Worm (Caenorhabditis elegans) whole organism, late embryonic: ENCODE data around the gene Y38F1A.1.

Experiments used
- C08G9.2 ChIP-seq: sonication (generic microtip); optimal IDR thresholded peaks from 2 replicates; lab custom pipeline; 2016; ENCODE audit warnings: mild to moderate bottlenecking, missing genetic modification characterization, moderate library complexity, missing compliant biosample characterization
- C38D4.7 ChIP-seq: fragments of 200-800 bp; sonication (Bioruptor generic); optimal IDR thresholded peaks from 2 replicates; lab custom pipeline; 2018; ENCODE audit warnings: mild to moderate bottlenecking, missing genetic modification characterization, moderate library complexity, missing compliant biosample characterization
- K09A11.1 ChIP-seq: sonication (generic microtip); optimal IDR thresholded peaks from 2 replicates; lab custom pipeline; 2017; ENCODE audit warnings: antibody characterized with exemption, mild to moderate bottlenecking, missing genetic modification characterization, missing compliant biosample characterization; ENCODE audit not compliant: insufficient read depth
- T23F11.4 ChIP-seq: fragments of 200-800 bp; sonication (Bioruptor generic); optimal IDR thresholded peaks from 2 replicates; lab custom pipeline; 2018; ENCODE audit warnings: mild to moderate bottlenecking, missing genetic modification characterization, missing compliant biosample characterization
- ama-1 ChIP-seq: fragments of 150-350 bp; optimal IDR thresholded peaks from 2 replicates; lab custom pipeline; 2014
- ceh-18 ChIP-seq: sonication (generic microtip); optimal IDR thresholded peaks from 2 replicates; lab custom pipeline; 2016; ENCODE audit warnings: missing genetic modification characterization, missing compliant biosample characterization
- ceh-2 ChIP-seq: sonication (generic microtip); optimal IDR thresholded peaks from 2 replicates; lab custom pipeline; 2016; ENCODE audit warnings: missing genotype, missing genetic modification characterization, missing compliant biosample characterization
- ceh-30 ChIP-seq: fragments of 150-350 bp; optimal IDR thresholded peaks from 2 replicates; lab custom pipeline; 2014; ENCODE audit warnings: missing biosample characterization, missing genetic modification characterization
- ceh-6 ChIP-seq: fragments of 200-800 bp; sonication (Bioruptor generic); optimal IDR thresholded peaks from 2 replicates; lab custom pipeline; 2018; ENCODE audit warnings: mild to moderate bottlenecking, missing genetic modification characterization, missing compliant biosample characterization
- che-1 ChIP-seq: sonication (generic microtip); optimal IDR thresholded peaks from 2 replicates; lab custom pipeline; 2016; ENCODE audit warnings: mild to moderate bottlenecking, missing genetic modification characterization, missing compliant biosample characterization
- dmd-4 ChIP-seq: sonication (generic microtip); optimal IDR thresholded peaks from 2 replicates; lab custom pipeline; 2016; ENCODE audit warnings: borderline replicate concordance, missing genetic modification characterization, missing compliant biosample characterization
- elt-2 ChIP-seq: sonication (generic microtip); optimal IDR thresholded peaks from 2 replicates; lab custom pipeline; 2016; ENCODE audit warnings: missing genetic modification reagents, missing genetic modification characterization, missing compliant biosample characterization
- eyg-1 ChIP-seq: sonication (generic microtip); optimal IDR thresholded peaks from 2 replicates; lab custom pipeline; 2016; ENCODE audit warnings: missing genotype, missing genetic modification characterization, missing compliant biosample characterization
- fkh-6 ChIP-seq: sonication (generic microtip); optimal IDR thresholded peaks from 2 replicates; lab custom pipeline; 2016; ENCODE audit warnings: missing genetic modification characterization, missing compliant biosample characterization
- gmeb-2 ChIP-seq: sonication (generic microtip); optimal IDR thresholded peaks from 2 replicates; lab custom pipeline; 2016; ENCODE audit warnings: missing genetic modification characterization, inconsistent platforms, missing compliant biosample characterization
- hlh-13 ChIP-seq: fragments of 200-800 bp; sonication (Bioruptor generic); optimal IDR thresholded peaks from 2 replicates; lab custom pipeline; 2018; ENCODE audit warnings: mild to moderate bottlenecking, missing genetic modification characterization, missing compliant biosample characterization
- hlh-15 ChIP-seq: sonication (generic microtip); optimal IDR thresholded peaks from 2 replicates; lab custom pipeline; 2016; ENCODE audit warnings: missing genetic modification characterization, missing compliant biosample characterization
- lim-6 ChIP-seq: sonication (generic microtip); optimal IDR thresholded peaks from 2 replicates; lab custom pipeline; 2016; ENCODE audit warnings: missing genetic modification characterization, missing compliant biosample characterization
- lin-11 ChIP-seq: fragments of 200-800 bp; sonication (Bioruptor generic); optimal IDR thresholded peaks from 2 replicates; lab custom pipeline; 2018; ENCODE audit warnings: mild to moderate bottlenecking, missing genetic modification characterization, missing compliant biosample characterization
- madf-2 ChIP-seq: sonication (generic microtip); optimal IDR thresholded peaks from 2 replicates; lab custom pipeline; 2017; ENCODE audit warnings: missing genetic modification characterization, missing compliant biosample characterization
- nhr-11 ChIP-seq: fragments of 150-350 bp; optimal IDR thresholded peaks from 2 replicates; lab custom pipeline; 2014; ENCODE audit warnings: missing biosample characterization, missing genetic modification characterization
- nhr-232 ChIP-seq: sonication (generic microtip); optimal IDR thresholded peaks from 2 replicates; lab custom pipeline; 2016; ENCODE audit warnings: missing genetic modification characterization, missing compliant biosample characterization
- npax-4 ChIP-seq: sonication (generic microtip); optimal IDR thresholded peaks from 2 replicates; lab custom pipeline; 2016; ENCODE audit warnings: missing genetic modification characterization, missing compliant biosample characterization
- pag-3 ChIP-seq: sonication (generic microtip); optimal IDR thresholded peaks from 2 replicates; lab custom pipeline; 2016; ENCODE audit warnings: missing compliant biosample characterization, missing genetic modification characterization, borderline replicate concordance
- pax-1 ChIP-seq: fragments of 150-350 bp; optimal IDR thresholded peaks from 2 replicates; lab custom pipeline; 2014; ENCODE audit warnings: missing biosample characterization, missing genetic modification characterization
- pqm-1 ChIP-seq: sonication (generic microtip); optimal IDR thresholded peaks from 2 replicates; lab custom pipeline; 2016; ENCODE audit warnings: missing genetic modification characterization, missing compliant biosample characterization
- sdc-2 ChIP-seq: sonication (generic microtip); optimal IDR thresholded peaks from 2 replicates; lab custom pipeline; 2016; ENCODE audit warnings: missing genotype, missing genetic modification characterization, missing compliant biosample characterization
- sox-4 ChIP-seq: sonication (generic microtip); optimal IDR thresholded peaks from 2 replicates; lab custom pipeline; 2017; ENCODE audit warnings: mild to moderate bottlenecking, missing genetic modification characterization, inconsistent platforms, missing compliant biosample characterization
- tbx-2 ChIP-seq: sonication (generic microtip); optimal IDR thresholded peaks from 2 replicates; lab custom pipeline; 2016; ENCODE audit warnings: missing genetic modification characterization, missing compliant biosample characterization
- tbx-7 ChIP-seq: sonication (generic microtip); optimal IDR thresholded peaks from 2 replicates; lab custom pipeline; 2016; ENCODE audit warnings: missing genotype, missing genetic modification characterization, missing compliant biosample characterization
- unc-42 ChIP-seq: sonication (generic microtip); optimal IDR thresholded peaks from 2 replicates; lab custom pipeline; 2016; ENCODE audit warnings: missing genotype, missing genetic modification characterization, missing compliant biosample characterization
- zip-5 ChIP-seq: sonication (generic microtip); optimal IDR thresholded peaks from 2 replicates; lab custom pipeline; 2016; ENCODE audit warnings: missing genetic modification characterization, missing compliant biosample characterization
- ztf-16 ChIP-seq: sonication (generic microtip); optimal IDR thresholded peaks from 2 replicates; lab custom pipeline; 2017; ENCODE audit warnings: missing genetic modification characterization, missing compliant biosample characterization

Gene Y38F1A.1

DNA sequence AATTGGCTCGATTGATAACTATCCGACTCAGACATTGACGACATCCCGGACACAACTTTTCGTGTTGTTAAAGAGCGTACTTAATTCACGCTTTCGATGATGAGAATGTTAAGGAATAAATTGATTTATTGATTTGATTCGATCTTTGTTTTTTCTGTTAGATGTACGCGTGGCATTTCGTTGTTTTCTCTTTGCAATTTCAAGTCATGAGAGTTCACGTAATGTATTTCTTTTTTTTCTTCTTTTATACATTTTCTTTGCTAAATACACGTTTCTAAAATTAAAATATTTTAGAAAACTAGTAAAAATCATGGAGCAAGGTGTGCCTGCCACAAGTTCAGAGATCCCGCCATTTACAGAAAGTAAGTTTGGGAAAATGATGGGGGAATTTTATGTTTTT is at the start of gene Y38F1A.1, which contains the start of gene Y38F1A.2:
TSS of gene Y38F1A.1 (minus strand) at position 101 of the 400 bp plus-strand sequence.
TSS of gene Y38F1A.2 (plus strand) at position 289 of the 400 bp plus-strand sequence.
- TF ChIP-seq C08G9.2 (tag; lab: Kevin White, UChicago) (no peak), ceh-18 (tag; lab: Kevin White, UChicago) (no peak), hlh-15 (no peak)

DNA sequence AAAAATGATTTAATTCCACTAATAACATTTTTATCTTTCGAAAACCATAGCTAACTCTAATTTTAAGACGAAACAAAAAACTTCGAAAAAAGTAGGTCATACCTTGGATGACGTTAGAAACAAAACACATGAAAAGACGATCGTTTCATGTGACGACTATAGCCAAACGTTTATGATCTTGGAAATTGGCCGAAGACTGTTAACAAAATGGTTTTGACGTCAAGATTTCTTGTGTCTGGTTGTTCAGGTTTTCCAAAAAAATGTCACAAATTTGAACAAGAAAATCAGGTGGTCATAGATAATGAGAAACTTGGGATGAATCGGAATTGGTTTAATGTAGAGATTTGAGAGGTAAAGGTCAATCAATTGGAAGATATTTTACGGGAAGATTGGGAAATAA is 48.7 kb upstream of the Y38F1A.1 start:
- TF ChIP-seq ceh-6 (GFP tag; lab: Kevin White, UChicago) (no peak), hlh-15 (no peak), pag-3 (tag; lab: Kevin White, UChicago) (no peak), eyg-1 (no peak), ztf-16 (no peak)

ce11 chrII:13000753-13001152 is 46.2 kb upstream of the Y38F1A.1 start, which contains the start of gene Y38F1A.8:
Gene Y38F1A.8 (minus strand): TSS chrII:13000853.
- no peak for TF ChIP-seq tbx-7 (tag; lab: Kevin White, UChicago)
- no peak for TF ChIP-seq hlh-15
- no peak for TF ChIP-seq che-1 (tag; lab: Kevin White, UChicago)
- TF ChIP-seq C38D4.7 (GFP tag; lab: Kevin White, UChicago) = no peak
- TF ChIP-seq pax-1 = no peak
- no peak for TF ChIP-seq zip-5 (tag; lab: Kevin White, UChicago)
- TF ChIP-seq nhr-11 (tag; lab: Kevin White, UChicago) = no peak
- no peak for TF ChIP-seq ceh-30 (tag; lab: Kevin White, UChicago)

DNA sequence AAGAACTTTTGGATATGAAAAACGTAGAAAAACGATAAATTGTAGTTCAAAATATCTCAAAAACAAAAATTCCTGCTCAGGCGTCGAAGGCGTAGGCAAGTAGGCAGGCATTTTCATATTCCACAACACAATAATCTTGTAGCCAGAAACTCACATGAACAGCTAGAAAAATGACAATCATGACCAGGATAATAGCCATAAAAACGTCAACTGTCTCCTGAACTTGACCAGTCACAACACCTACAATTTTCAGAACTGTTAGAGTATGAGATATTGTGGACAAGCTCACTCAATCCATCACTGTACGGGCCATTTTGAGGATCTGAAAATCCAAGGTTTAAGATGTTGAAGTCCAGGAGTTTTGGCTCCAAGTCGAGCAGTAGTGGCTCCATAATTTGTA is 42.8 kb upstream of the Y38F1A.1 start, which contains the start of gene Y38F1A.7:
TSS of gene Y38F1A.7 (minus strand) at position 392 of the 400 bp plus-strand sequence.
- no peak for TF ChIP-seq elt-2 (tag; lab: Kevin White, UChicago)
- TF ChIP-seq pag-3 (tag; lab: Kevin White, UChicago) = no peak
- no peak for TF ChIP-seq lim-6
- TF ChIP-seq tbx-7 (tag; lab: Kevin White, UChicago) = no peak

DNA sequence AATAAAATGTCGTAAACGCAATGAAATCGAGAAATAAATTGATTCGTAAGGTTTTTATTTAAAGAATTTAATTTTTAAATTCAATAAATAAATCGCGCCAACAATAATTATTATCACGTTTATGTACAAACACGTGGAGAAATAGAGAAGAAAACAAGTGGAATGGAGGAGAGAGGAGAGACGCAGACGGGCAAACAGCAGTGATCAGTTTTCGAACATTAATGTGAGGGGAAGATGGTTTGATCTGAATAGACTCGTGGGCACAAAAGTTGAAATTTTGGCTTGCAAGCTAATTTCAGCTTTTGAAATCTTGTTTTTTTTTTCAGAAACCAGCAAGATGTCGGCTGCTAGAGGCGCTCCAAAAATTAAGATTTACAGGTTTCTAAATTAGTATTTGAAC is 41.7 kb upstream of the Y38F1A.1 start, which contains the start of gene hphd-1:
TSS of gene hphd-1 (minus strand) at position 323 of the 400 bp plus-strand sequence.
- no peak for TF ChIP-seq npax-4 (tag; lab: Kevin White, UChicago)
- TF ChIP-seq T23F11.4 (GFP tag; lab: Kevin White, UChicago) = no peak
- no peak for TF ChIP-seq fkh-6 (tag; lab: Kevin White, UChicago)

DNA sequence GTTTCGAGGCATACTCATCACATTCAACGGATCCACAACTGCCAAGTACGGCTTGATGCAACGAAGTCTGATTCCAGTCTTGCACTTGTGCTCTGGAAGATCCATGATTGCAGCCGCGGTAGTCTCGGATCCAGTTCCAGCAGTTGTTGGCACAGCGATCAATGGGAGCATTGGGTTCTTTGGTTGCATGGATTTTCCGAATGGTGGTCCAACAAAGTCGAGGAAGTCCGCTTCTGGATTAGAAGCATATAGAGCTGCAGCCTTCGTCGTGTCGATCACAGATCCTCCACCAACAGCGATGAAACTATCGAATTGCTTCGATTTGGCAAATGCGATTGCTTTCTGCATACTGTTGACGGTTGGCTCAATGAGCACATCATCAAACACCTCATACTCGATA is 40.8 kb upstream of the Y38F1A.1 start:
- TF ChIP-seq hlh-13 (GFP tag; lab: Kevin White, UChicago) (no peak), pax-1 (no peak)

DNA sequence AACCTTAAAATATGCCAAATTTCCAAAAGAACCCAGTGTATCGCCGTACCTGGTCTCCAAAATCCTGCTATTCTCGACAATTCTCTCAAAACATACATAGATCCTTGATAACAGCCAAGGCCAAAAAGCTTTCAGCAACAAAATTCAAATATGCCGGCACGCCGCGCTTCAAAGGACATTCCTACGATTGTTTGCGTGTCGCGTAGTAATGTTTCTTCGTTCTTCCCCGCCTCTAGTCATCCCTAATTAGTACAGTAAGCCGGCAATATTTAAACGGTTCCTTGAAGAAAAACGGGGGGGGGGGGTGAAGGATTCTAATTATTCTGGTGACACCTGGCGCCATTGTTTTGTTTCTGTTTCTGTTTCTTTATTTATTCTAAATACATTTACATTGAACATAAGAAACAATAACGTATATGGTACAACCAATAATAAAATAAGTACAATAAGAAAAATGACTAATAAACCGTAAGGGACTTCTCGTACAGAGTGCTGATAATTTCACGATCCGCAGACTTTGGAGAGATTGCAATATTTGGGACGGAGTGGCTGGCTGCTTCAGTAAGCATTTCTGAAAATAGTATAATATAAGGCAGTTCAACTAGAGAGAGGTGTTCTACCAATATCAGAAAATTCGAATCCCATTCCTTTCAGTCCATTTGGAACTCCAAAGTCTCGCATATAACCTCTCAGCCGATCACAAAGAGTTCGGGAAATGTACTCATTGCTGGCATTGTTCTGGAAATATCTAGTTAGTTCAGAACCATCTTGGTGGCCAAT is 39.6 kb upstream of the Y38F1A.1 start:
- TF ChIP-seq tbx-2 (tag; lab: Kevin White, UChicago) (no peak), pax-1 (no peak), hlh-15 (no peak)

ce11 chrII:12992980-12993379 is 38.4 kb upstream of the Y38F1A.1 start:
- TF ChIP-seq elt-2 (tag; lab: Kevin White, UChicago) = no peak
- TF ChIP-seq hlh-13 (GFP tag; lab: Kevin White, UChicago) = no peak
- peak; percentile 12 for TF ChIP-seq ama-1 (lab: Kevin White, UChicago)

DNA sequence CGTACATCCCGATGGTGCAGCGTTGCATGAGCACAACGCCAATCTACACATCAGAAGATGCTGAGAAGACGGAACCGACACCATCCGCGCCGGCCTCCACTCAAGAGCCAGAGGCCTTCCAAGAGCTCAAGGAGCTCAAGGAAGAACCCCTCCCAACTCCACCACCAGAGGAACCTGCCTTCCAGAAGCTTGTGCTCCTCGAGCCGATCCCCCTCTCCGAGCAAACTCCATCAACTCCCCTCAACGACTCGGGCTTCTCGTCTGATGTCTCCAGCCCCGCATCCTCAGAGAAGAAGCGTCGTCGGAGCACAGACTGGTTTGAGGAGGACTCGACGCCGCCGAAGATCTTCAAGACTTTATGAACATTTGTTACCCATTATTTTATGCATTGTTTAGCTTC is 37.6 kb upstream of the Y38F1A.1 start:
- TF ChIP-seq pag-3 (tag; lab: Kevin White, UChicago) (no peak), pax-1 (no peak), pqm-1 (tag; lab: Kevin White, UChicago) (no peak), sdc-2 (tag; lab: Kevin White, UChicago) (no peak), sox-4 (tag; lab: Kevin White, UChicago) (no peak), ceh-2 (no peak), K09A11.1 (tag; lab: Kevin White, UChicago) (no peak), madf-2 (no peak), lin-11 (tag; lab: Kevin White, UChicago) (no peak), nhr-232 (tag; lab: Kevin White, UChicago) (no peak), unc-42 (tag; lab: Kevin White, UChicago) (no peak), dmd-4 (tag; lab: Kevin White, UChicago) (no peak), gmeb-2 (tag; lab: Kevin White, UChicago) (no peak), ceh-30 (tag; lab: Kevin White, UChicago) (no peak)
